Fruit fly (Drosophila melanogaster): ENCODE measurements around the gene sbm.

Gene sbm

DNA sequence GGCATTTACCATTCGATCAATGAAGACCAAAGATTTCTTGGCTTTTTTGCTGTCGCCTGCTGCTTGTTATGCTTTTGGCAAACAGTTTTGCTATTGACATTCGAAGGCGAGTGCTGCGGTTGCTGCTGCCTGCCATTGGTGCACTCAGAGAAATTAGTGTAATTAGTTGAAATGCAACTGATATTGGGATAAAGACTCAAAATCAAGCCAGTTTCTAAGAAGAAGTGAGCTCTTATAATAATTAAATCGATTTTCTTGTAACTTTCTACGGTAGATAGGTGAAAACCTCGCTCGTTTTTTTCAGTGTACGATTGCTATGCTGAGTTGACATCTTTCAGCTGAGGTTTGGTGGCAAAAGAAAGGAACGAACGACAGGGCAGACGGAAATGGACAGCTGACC is 19.1 kb upstream of the sbm start:
- TF ChIP-seq CG8159 (tag; optimal IDR thresholded peaks at IDR 0.05) (peak; percentile 19), Pif1A (GFP tag; optimal IDR thresholded peaks at IDR 0.05) (peak; percentile 1), CG17806 (tag; optimal IDR thresholded peaks at IDR 0.05) (peak; percentile 0), CG14655 (GFP tag; optimal IDR thresholded peaks at IDR 0.05) (peak; percentile 29), Ets98B (GFP tag; IDR thresholded peaks at IDR 0.05) (no peak), CG8301 (tag; optimal IDR thresholded peaks at IDR 0.05) (peak; percentile 14), CG32121 (GFP tag; IDR thresholded peaks at IDR 0.05) (no peak)

DNA sequence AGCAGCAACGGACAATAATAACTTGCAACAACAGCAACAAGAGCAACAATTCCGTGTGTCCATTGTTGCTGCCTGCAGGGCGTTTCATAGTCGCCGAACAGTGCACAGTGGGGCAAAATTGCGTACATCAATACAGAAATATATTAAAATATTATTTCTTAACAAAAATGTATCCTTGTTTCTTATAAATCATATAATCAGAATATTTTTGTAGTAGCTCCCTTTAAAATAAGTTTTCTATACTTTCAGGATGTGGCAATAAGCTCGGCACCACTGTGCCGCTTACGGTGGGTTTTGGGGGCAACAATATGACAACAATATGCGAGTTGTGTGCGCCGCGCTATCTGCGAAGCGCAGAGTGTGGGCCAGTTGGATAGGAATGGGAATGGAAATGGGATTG is 9.9 kb upstream of the sbm start:
- peak; percentile 75 for TF ChIP-seq CG13204 (GFP tag; optimal IDR thresholded peaks at IDR 0.05)
- peak; percentile 88 for TF ChIP-seq CG8159 (tag; optimal IDR thresholded peaks at IDR 0.05)
- peak; percentile 70 for TF ChIP-seq gl (tag; optimal IDR thresholded peaks at IDR 0.05)
- TF ChIP-seq Snoo (tag; optimal IDR thresholded peaks at IDR 0.05), result peak; percentile 64
- TF ChIP-seq Pif1B (GFP tag; optimal IDR thresholded peaks at IDR 0.05), result peak; percentile 88
- peak; percentile 59 for TF ChIP-seq CG8301 (tag; optimal IDR thresholded peaks at IDR 0.05)
- peak; percentile 82 for TF ChIP-seq CG14655 (GFP tag; optimal IDR thresholded peaks at IDR 0.05)
- peak; percentile 82 for TF ChIP-seq CG32121 (GFP tag; IDR thresholded peaks at IDR 0.05)
- TF ChIP-seq D1 (tag; optimal IDR thresholded peaks at IDR 0.05), result peak; percentile 5
- TF ChIP-seq CG4496 (GFP tag; IDR thresholded peaks at IDR 0.05), result peak; percentile 90
- peak; percentile 82 for TF ChIP-seq Pif1A (GFP tag; optimal IDR thresholded peaks at IDR 0.05)
- TF ChIP-seq fd96Ca (GFP tag; IDR thresholded peaks at IDR 0.05), result peak; percentile 87
- peak; percentile 72 for TF ChIP-seq Ets98B (GFP tag; IDR thresholded peaks at IDR 0.05)
- peak; percentile 85 for TF ChIP-seq CG17806 (tag; optimal IDR thresholded peaks at IDR 0.05)
- no peak for TF ChIP-seq EcR (GFP tag; optimal IDR thresholded peaks at IDR 0.05)
- peak; percentile 87 for TF ChIP-seq CG15710 (tag; optimal IDR thresholded peaks at IDR 0.05)
- TF ChIP-seq CG10348 (GFP tag; IDR thresholded peaks at IDR 0.05), result no peak
- peak; percentile 79 for TF ChIP-seq CG34367 (tag; optimal IDR thresholded peaks at IDR 0.05)
- peak; percentile 83 for TF ChIP-seq CG9948 (tag; optimal IDR thresholded peaks at IDR 0.05)
- TF ChIP-seq CG12605 (GFP tag; IDR thresholded peaks at IDR 0.05), result peak; percentile 84
- TF ChIP-seq rn (GFP tag; IDR thresholded peaks at IDR 0.05), result peak; percentile 37; the same call in 1 of the 2 replicates

DNA sequence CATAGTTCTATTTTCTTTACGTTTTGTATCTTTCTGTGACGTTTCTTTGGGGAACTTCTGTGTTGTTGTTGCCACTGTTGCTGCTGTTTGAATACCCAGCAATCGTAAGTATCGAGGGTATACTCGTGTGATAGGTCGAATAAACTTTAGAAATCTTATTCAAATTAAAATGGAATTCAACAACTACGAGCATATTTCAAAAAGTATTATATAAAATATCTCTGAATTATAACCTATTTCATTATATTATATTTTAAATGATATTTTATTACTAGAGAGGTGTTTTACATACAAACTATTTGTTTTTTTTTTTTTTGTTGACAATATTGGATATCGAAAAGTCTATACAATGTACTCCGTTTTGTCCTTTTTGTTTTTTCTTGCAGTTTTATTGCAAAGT is 6.8 kb upstream of the sbm start:
- TF ChIP-seq Pif1A (GFP tag; optimal IDR thresholded peaks at IDR 0.05) (peak; percentile 1), CG9948 (tag; optimal IDR thresholded peaks at IDR 0.05) (peak; percentile 34), CG15710 (tag; optimal IDR thresholded peaks at IDR 0.05) (peak; percentile 19), CG14655 (GFP tag; optimal IDR thresholded peaks at IDR 0.05) (peak; percentile 66), Pif1B (GFP tag; optimal IDR thresholded peaks at IDR 0.05) (no peak), CG12605 (GFP tag; IDR thresholded peaks at IDR 0.05) (no peak), Ets98B (GFP tag; IDR thresholded peaks at IDR 0.05) (no peak), CG10348 (GFP tag; IDR thresholded peaks at IDR 0.05) (no peak), D1 (tag; optimal IDR thresholded peaks at IDR 0.05) (no peak), CG34367 (tag; optimal IDR thresholded peaks at IDR 0.05) (peak; percentile 3), gl (tag; optimal IDR thresholded peaks at IDR 0.05) (no peak), EcR (GFP tag; optimal IDR thresholded peaks at IDR 0.05) (no peak), CG8301 (tag; optimal IDR thresholded peaks at IDR 0.05) (peak; percentile 32), fd96Ca (GFP tag; IDR thresholded peaks at IDR 0.05) (no peak), Snoo (tag; optimal IDR thresholded peaks at IDR 0.05) (no peak), CG32121 (GFP tag; IDR thresholded peaks at IDR 0.05) (no peak), CG8159 (tag; optimal IDR thresholded peaks at IDR 0.05) (peak; percentile 52), CG13204 (GFP tag; optimal IDR thresholded peaks at IDR 0.05) (no peak), CG4496 (GFP tag; IDR thresholded peaks at IDR 0.05) (no peak), CG17806 (tag; optimal IDR thresholded peaks at IDR 0.05) (peak; percentile 7), rn (GFP tag; IDR thresholded peaks at IDR 0.05) (no peak)

DNA sequence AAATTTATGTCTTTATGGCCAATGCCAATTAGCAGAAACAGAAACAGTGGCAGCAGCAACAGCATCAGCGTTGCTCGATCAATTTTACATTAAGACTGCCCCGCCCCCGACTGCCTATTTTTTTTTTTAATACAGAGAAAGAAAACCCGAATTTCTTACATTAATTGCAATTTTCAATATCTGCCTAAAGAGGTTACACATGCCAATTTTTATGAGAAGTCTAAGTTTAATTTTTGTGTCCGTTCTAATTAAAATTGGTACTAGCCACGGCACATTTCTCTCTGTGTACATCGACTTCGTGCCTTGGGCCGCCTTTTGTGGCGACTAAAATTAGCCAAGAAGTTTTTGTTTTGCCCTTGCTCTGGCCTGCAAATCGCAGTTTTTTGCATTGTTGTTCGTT is 4.5 kb upstream of the sbm start:
- TF ChIP-seq Ets98B (GFP tag; IDR thresholded peaks at IDR 0.05) (peak; percentile 18; the same call in 1 of the 2 replicates), CG12605 (GFP tag; IDR thresholded peaks at IDR 0.05) (no peak), Pif1A (GFP tag; optimal IDR thresholded peaks at IDR 0.05) (no peak), rn (GFP tag; IDR thresholded peaks at IDR 0.05) (no peak), CG14655 (GFP tag; optimal IDR thresholded peaks at IDR 0.05) (peak; percentile 41), CG13204 (GFP tag; optimal IDR thresholded peaks at IDR 0.05) (no peak), CG4496 (GFP tag; IDR thresholded peaks at IDR 0.05) (peak; percentile 58; the same call in 2 of the 3 replicates), CG15710 (tag; optimal IDR thresholded peaks at IDR 0.05) (peak; percentile 14), D1 (tag; optimal IDR thresholded peaks at IDR 0.05) (no peak), CG9948 (tag; optimal IDR thresholded peaks at IDR 0.05) (peak; percentile 16), CG8301 (tag; optimal IDR thresholded peaks at IDR 0.05) (peak; percentile 16), gl (tag; optimal IDR thresholded peaks at IDR 0.05) (no peak), CG32121 (GFP tag; IDR thresholded peaks at IDR 0.05) (no peak), Pif1B (GFP tag; optimal IDR thresholded peaks at IDR 0.05) (no peak), Snoo (tag; optimal IDR thresholded peaks at IDR 0.05) (no peak), CG8159 (tag; optimal IDR thresholded peaks at IDR 0.05) (peak; percentile 43), EcR (GFP tag; optimal IDR thresholded peaks at IDR 0.05) (no peak), CG17806 (tag; optimal IDR thresholded peaks at IDR 0.05) (peak; percentile 7), CG10348 (GFP tag; IDR thresholded peaks at IDR 0.05) (no peak), CG34367 (tag; optimal IDR thresholded peaks at IDR 0.05) (no peak), fd96Ca (GFP tag; IDR thresholded peaks at IDR 0.05) (peak; percentile 54; the same call in 1 of the 3 replicates)

DNA sequence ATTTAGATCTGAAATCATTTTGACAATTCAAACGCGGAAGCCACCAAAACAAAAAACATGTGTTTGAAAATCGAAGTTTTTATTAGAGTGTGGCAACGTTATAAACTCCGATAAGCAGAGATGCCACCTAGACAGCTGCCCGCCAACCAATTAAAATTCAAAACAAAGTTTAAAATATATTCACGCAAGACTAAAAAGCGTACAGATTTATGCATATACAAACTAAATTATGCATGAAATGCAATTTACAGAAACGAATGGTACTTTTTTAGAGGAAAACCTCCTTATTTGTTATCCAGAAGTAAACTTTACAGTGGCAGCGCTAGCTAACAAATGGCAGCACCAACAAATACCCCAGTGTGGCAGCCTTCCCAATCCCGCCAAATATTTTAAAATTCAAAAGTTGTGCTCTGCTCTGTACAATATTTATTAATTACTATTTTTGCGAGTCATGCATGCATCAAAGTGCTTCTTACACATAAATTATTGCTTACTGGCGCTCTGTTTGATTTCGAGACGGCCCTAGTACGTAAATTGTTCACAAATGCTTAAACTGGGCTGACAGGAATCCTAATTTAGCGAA is 1.3 kb upstream of the sbm start:
- TF ChIP-seq Ets98B (GFP tag; IDR thresholded peaks at IDR 0.05) (no peak), CG4496 (GFP tag; IDR thresholded peaks at IDR 0.05) (no peak), CG8301 (tag; optimal IDR thresholded peaks at IDR 0.05) (no peak), CG32121 (GFP tag; IDR thresholded peaks at IDR 0.05) (no peak), CG10348 (GFP tag; IDR thresholded peaks at IDR 0.05) (no peak), CG8159 (tag; optimal IDR thresholded peaks at IDR 0.05) (no peak), CG34367 (tag; optimal IDR thresholded peaks at IDR 0.05) (no peak), CG12605 (GFP tag; IDR thresholded peaks at IDR 0.05) (no peak), D1 (tag; optimal IDR thresholded peaks at IDR 0.05) (no peak)

Data from whole organism, pupa.